Worm (Caenorhabditis elegans) whole organism, L4/young adult: Measurements from ENCODE around the gene F52H2.15.

Experiments used
- dao-5 ChIP-seq: sonication (generic microtip); optimal IDR thresholded peaks from 2 replicates; lab custom pipeline; 2016; ENCODE audit warnings: missing genotype, missing genetic modification characterization, moderate library complexity, missing compliant biosample characterization
- him-1 ChIP-seq: sonication (generic microtip); optimal IDR thresholded peaks from 2 replicates; lab custom pipeline; 2016; ENCODE audit warnings: missing genotype, missing genetic modification reagents, missing genetic modification characterization, missing compliant biosample characterization

DNA sequence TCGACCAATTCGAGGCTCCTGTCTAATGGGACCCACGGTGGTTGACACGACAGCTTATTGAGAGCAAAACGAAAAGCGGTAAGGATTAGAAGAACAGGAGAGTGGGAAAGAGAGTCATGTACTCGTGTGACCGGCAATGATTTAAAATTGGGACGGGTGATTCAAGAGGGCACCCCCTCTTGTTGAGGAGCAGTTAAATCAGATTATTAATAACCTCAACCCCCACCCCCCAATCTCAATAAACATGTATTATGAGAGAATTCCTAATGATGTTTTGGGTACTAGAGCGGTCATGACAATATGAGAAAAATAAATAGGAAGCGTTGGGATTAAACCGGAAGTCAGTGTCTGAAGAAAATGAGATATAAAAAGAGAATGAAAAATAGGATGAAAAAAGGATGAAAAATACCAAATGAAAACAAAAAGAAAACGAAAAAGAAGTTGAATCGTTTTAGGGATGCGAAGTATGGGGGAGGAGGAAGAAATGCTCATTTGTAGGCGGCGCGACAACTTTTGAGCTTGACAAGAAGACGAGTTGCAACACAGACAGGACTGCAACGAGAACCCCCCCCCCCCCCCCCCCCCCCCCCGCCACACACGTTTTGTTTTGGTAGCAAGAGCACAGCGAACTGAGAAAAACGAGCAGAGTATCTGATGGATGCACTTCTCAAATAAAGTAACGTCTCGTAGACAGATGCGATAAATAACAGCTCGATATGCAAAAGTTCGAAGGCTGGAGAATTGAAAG, 48.0 kb upstream of the F52H2.15 start:
- no peak for TF ChIP-seq him-1
- TF ChIP-seq dao-5 (tag; lab: Kevin White, UChicago): no peak
